Fruit fly (Drosophila melanogaster): Measurements from ENCODE around the gene Bub3.

Gene Bub3

dm6 chr3R:29699220-29699619 is 24.0 kb upstream of the Bub3 start (continued):
- TF ChIP-seq CG11247 (GFP tag; IDR thresholded peaks at IDR 0.05) = 0 out of 2 replicates have a peak, but pooled peaks have one; percentile 6
- TF ChIP-seq slp2 (GFP tag; optimal IDR thresholded peaks at IDR 0.05) = no peak
- peak; percentile 1 for TF ChIP-seq D19A (tag; optimal IDR thresholded peaks at IDR 0.05)
- TF ChIP-seq CG12659 (GFP tag; optimal IDR thresholded peaks at IDR 0.05) = no peak
- no peak for TF ChIP-seq CG13296 (GFP tag; optimal IDR thresholded peaks at IDR 0.05)
- TF ChIP-seq CG12104 (GFP tag; optimal IDR thresholded peaks at IDR 0.05) = no peak
- TF ChIP-seq CG17361 (GFP tag; IDR thresholded peaks at IDR 0.05) = peak; percentile 66
- TF ChIP-seq lilli (GFP tag; optimal IDR thresholded peaks at IDR 0.05) = no peak
- no peak for TF ChIP-seq GATAe (GFP tag; conservative IDR thresholded peaks at IDR 0.05)
- TF ChIP-seq Sox102F (GFP tag; optimal IDR thresholded peaks at IDR 0.05) = peak; percentile 34
- peak; percentile 67 for TF ChIP-seq lmd (GFP tag; IDR thresholded peaks at IDR 0.05)
- no peak for TF ChIP-seq CG1233 (GFP tag; optimal IDR thresholded peaks at IDR 0.05)
- no peak for TF ChIP-seq CG10147 (GFP tag; optimal IDR thresholded peaks at IDR 0.05)
- TF ChIP-seq PHDP (tag; optimal IDR thresholded peaks at IDR 0.05) = no peak
- no peak for TF ChIP-seq Stat92E (GFP tag; optimal IDR thresholded peaks at IDR 0.05)
- TF ChIP-seq CG2712 (tag; optimal IDR thresholded peaks at IDR 0.05) = peak; percentile 78
- no peak for TF ChIP-seq CG33557 (GFP tag; optimal IDR thresholded peaks at IDR 0.05)
- TF ChIP-seq CG10274 (GFP tag; optimal IDR thresholded peaks at IDR 0.05) = no peak
- peak; percentile 72 for TF ChIP-seq zfh1 (GFP tag; IDR thresholded peaks at IDR 0.05)
- TF ChIP-seq CG6765 (GFP tag; optimal IDR thresholded peaks at IDR 0.05) = no peak
- TF ChIP-seq prd (optimal IDR thresholded peaks at IDR 0.05) = no peak
- TF ChIP-seq prd (GFP tag; IDR thresholded peaks at IDR 0.05) = peak; percentile 63
- peak; percentile 46 for TF ChIP-seq jumu (GFP tag; optimal IDR thresholded peaks at IDR 0.05)
- TF ChIP-seq Elba2 (GFP tag; optimal IDR thresholded peaks at IDR 0.05) = no peak
- TF ChIP-seq CG16815 (GFP tag; optimal IDR thresholded peaks at IDR 0.05) = no peak
- TF ChIP-seq CG12219 (GFP tag; optimal IDR thresholded peaks at IDR 0.05) = no peak
- TF ChIP-seq seq (GFP tag; IDR thresholded peaks at IDR 0.05) = no peak
- peak; percentile 52; the same call in 1 of the 2 replicates for TF ChIP-seq danr (GFP tag; IDR thresholded peaks at IDR 0.05)
- peak; percentile 58 for TF ChIP-seq ssp (GFP tag; IDR thresholded peaks at IDR 0.05)
- TF ChIP-seq Mes4 (GFP tag; optimal IDR thresholded peaks at IDR 0.05) = no peak
- peak; percentile 28 for TF ChIP-seq CG2875 (GFP tag; optimal IDR thresholded peaks at IDR 0.05)
- TF ChIP-seq row (GFP tag; IDR thresholded peaks at IDR 0.05) = peak; percentile 43; the same call in 2 of the 3 replicates
- TF ChIP-seq CG15696 (tag; optimal IDR thresholded peaks at IDR 0.05) = no peak
- peak; percentile 1 for TF ChIP-seq pb (GFP tag; optimal IDR thresholded peaks at IDR 0.05)
- peak; percentile 15; the same call in 1 of the 2 replicates for TF ChIP-seq slbo (GFP tag; IDR thresholded peaks at IDR 0.05)
- peak; percentile 83 for TF ChIP-seq sens (GFP tag)
- TF ChIP-seq eyg (GFP tag; optimal IDR thresholded peaks at IDR 0.05) = peak; percentile 10
- peak; percentile 69; the same call in 1 of the 3 replicates for TF ChIP-seq ken (GFP tag; IDR thresholded peaks at IDR 0.05)
- no peak for TF ChIP-seq CG13287 (GFP tag; IDR thresholded peaks at IDR 0.05; ENCODE audit: partially characterized antibody)
- TF ChIP-seq CG9727 (GFP tag; optimal IDR thresholded peaks at IDR 0.05) = peak; percentile 25
- no peak for TF ChIP-seq Sry-β (GFP tag; optimal IDR thresholded peaks at IDR 0.05)
- peak; percentile 59 for TF ChIP-seq esg (GFP tag; conservative IDR thresholded peaks at IDR 0.05)
- TF ChIP-seq CG11695 (GFP tag; IDR thresholded peaks at IDR 0.05) = peak; percentile 61; the same call in 2 of the 3 replicates
- no peak for TF ChIP-seq CG6175 (GFP tag; IDR thresholded peaks at IDR 0.05)
- no peak for TF ChIP-seq CG4328 (GFP tag; optimal IDR thresholded peaks at IDR 0.05)
- no peak for TF ChIP-seq Gug (GFP tag; IDR thresholded peaks at IDR 0.05)
- no peak for TF ChIP-seq fd3F (GFP tag; optimal IDR thresholded peaks at IDR 0.05)
- no peak for TF ChIP-seq CG6654 (GFP tag; optimal IDR thresholded peaks at IDR 0.05)
- 0 out of 2 replicates have a peak, but pooled peaks have one; percentile 36 for TF ChIP-seq CG11696 (GFP tag; IDR thresholded peaks at IDR 0.05)
- no peak for TF ChIP-seq CG9797 (GFP tag; optimal IDR thresholded peaks at IDR 0.05)
- peak; percentile 74 for TF ChIP-seq CG1603 (tag; optimal IDR thresholded peaks at IDR 0.05)
- TF ChIP-seq peb (GFP tag; IDR thresholded peaks at IDR 0.05) = peak; percentile 51
